Fruit fly (Drosophila melanogaster) whole organism, embryonic: ENCODE data around the gene CG42487.
A peak's percentile ranks its signal among the peaks of the same experiment; 100 is the strongest.

ENCODE experiments used
- Abd-B ChIP-seq: fragments of 200-800 bp; sonication (Bioruptor generic); optimal IDR thresholded peaks from 2 replicates; lab custom pipeline; 2018; ENCODE audit warnings: missing biosample characterization, mild to moderate bottlenecking, missing genetic modification characterization, moderate library complexity
- Antp ChIP-seq: fragments of 200-800 bp; sonication (Bioruptor generic); optimal IDR thresholded peaks from 3 replicates; lab custom pipeline; 2016; ENCODE audit warnings: missing biosample characterization, missing genetic modification characterization
- Bgb ChIP-seq: fragments of 200-800 bp; sonication (Bioruptor generic); IDR thresholded peaks from 2 replicates; pipeline ENCODE4 v1.3.6; 2022; ENCODE audit warnings: missing biosample characterization, missing genetic modification characterization; ENCODE audit not compliant: partially characterized antibody
- C15 ChIP-seq: fragments of 200-800 bp; sonication (Bioruptor generic); IDR thresholded peaks from 3 replicates; pipeline ENCODE4 v1.3.6; 2022; ENCODE audit warnings: missing biosample characterization, missing genetic modification characterization
- CG10209 ChIP-seq: fragments of 200-800 bp; sonication (Bioruptor generic); optimal IDR thresholded peaks from 3 replicates; lab custom pipeline; 2017; ENCODE audit warnings: missing biosample characterization, mild to moderate bottlenecking, missing genetic modification characterization, missing genetic modification reagents
- CG10321 ChIP-seq: fragments of 200-800 bp; sonication (Bioruptor generic); IDR thresholded peaks from 2 replicates; pipeline ENCODE4 v1.3.6; 2022; ENCODE audit warnings: missing biosample characterization, missing genetic modification characterization
- CG10959 ChIP-seq: fragments of 200-800 bp; sonication (Bioruptor generic); IDR thresholded peaks from 2 replicates; pipeline ENCODE4 v1.3.6; 2022; ENCODE audit warnings: missing biosample characterization, missing genetic modification characterization
- CG12104 ChIP-seq: fragments of 200-800 bp; sonication (Bioruptor generic); optimal IDR thresholded peaks from 3 replicates; lab custom pipeline; 2016; ENCODE audit warnings: missing biosample characterization, missing genetic modification characterization
- CG15514 ChIP-seq: fragments of 200-800 bp; sonication (Bioruptor generic); optimal IDR thresholded peaks from 3 replicates; lab custom pipeline; 2017; ENCODE audit warnings: missing biosample characterization, missing genetic modification characterization, mild to moderate bottlenecking, moderate library complexity, missing genetic modification reagents
- CG1602 ChIP-seq: fragments of 200-800 bp; sonication (Bioruptor generic); optimal IDR thresholded peaks from 3 replicates; lab custom pipeline; 2016; ENCODE audit warnings: missing biosample characterization, missing genetic modification characterization
- CG1603 ChIP-seq: fragments of 200-800 bp; sonication (Bioruptor generic); optimal IDR thresholded peaks from 2 replicates; lab custom pipeline; 2019; ENCODE audit warnings: missing biosample characterization, mild to moderate bottlenecking, missing genetic modification characterization, moderate library complexity
- CG16815 ChIP-seq: fragments of 200-800 bp; sonication (Bioruptor generic); optimal IDR thresholded peaks from 3 replicates; lab custom pipeline; 2017; ENCODE audit warnings: missing biosample characterization, mild to moderate bottlenecking, missing genetic modification characterization
- CG17612 ChIP-seq: fragments of 200-800 bp; sonication (Bioruptor generic); IDR thresholded peaks from 2 replicates; pipeline ENCODE4 v1.3.6; 2022; ENCODE audit warnings: missing biosample characterization, missing genetic modification characterization
- CG30020 ChIP-seq: fragments of 200-800 bp; optimal IDR thresholded peaks from 2 replicates; lab custom pipeline; 2019; ENCODE audit warnings: missing biosample characterization, mild to moderate bottlenecking, missing genetic modification characterization, moderate library complexity
- CG30431 ChIP-seq: fragments of 200-800 bp; sonication (Bioruptor generic); optimal IDR thresholded peaks from 2 replicates; lab custom pipeline; 2017; ENCODE audit warnings: missing biosample characterization, missing genetic modification characterization
- CG4820 ChIP-seq: fragments of 200-800 bp; sonication (Bioruptor generic); optimal IDR thresholded peaks from 3 replicates; lab custom pipeline; 2016; ENCODE audit warnings: missing biosample characterization, missing genetic modification characterization
- CG6765 ChIP-seq: fragments of 200-800 bp; sonication (Bioruptor generic); optimal IDR thresholded peaks from 3 replicates; lab custom pipeline; 2017; ENCODE audit warnings: missing biosample characterization, mild to moderate bottlenecking, missing genetic modification characterization
- CG8944 ChIP-seq: fragments of 200-800 bp; sonication (Bioruptor generic); optimal IDR thresholded peaks from 3 replicates; lab custom pipeline; 2016; ENCODE audit warnings: missing biosample characterization, missing genetic modification characterization
- Dll ChIP-seq: fragments of 200-800 bp; sonication (Bioruptor generic); IDR thresholded peaks from 4 replicates; pipeline ENCODE4 v1.3.6; 2022; ENCODE audit warnings: missing biosample characterization, missing genetic modification characterization; ENCODE audit not compliant: partially characterized antibody
- Fer1 ChIP-seq: fragments of 200-800 bp; sonication (Bioruptor generic); optimal IDR thresholded peaks from 2 replicates; lab custom pipeline; 2017; ENCODE audit warnings: missing biosample characterization, mild to moderate bottlenecking, missing genetic modification characterization
- Hand ChIP-seq: fragments of 200-800 bp; sonication (Bioruptor generic); optimal IDR thresholded peaks from 2 replicates; lab custom pipeline; 2017; ENCODE audit warnings: mild to moderate bottlenecking, missing biosample characterization, missing genetic modification reagents, missing genetic modification characterization
- Lim3 ChIP-seq: fragments of 200-800 bp; sonication (Bioruptor generic); IDR thresholded peaks from 2 replicates; pipeline ENCODE4 v1.3.6; 2022; ENCODE audit warnings: missing biosample characterization, missing genetic modification characterization
- Side ChIP-seq: fragments of 200-800 bp; sonication (Bioruptor generic); optimal IDR thresholded peaks from 2 replicates; lab custom pipeline; 2016; ENCODE audit warnings: missing biosample characterization, missing genetic modification characterization
- Spps ChIP-seq: fragments of 200-800 bp; sonication (Bioruptor generic); optimal IDR thresholded peaks from 2 replicates; lab custom pipeline; 2018; ENCODE audit warnings: missing biosample characterization, mild to moderate bottlenecking, missing genetic modification characterization
- ash1 ChIP-seq: fragments of 200-800 bp; sonication (Bioruptor generic); optimal IDR thresholded peaks from 2 replicates; lab custom pipeline; 2018; ENCODE audit warnings: missing biosample characterization, mild to moderate bottlenecking, missing genetic modification characterization
- bcd ChIP-seq: fragments of 200-800 bp; sonication (Bioruptor generic); optimal IDR thresholded peaks from 2 replicates; lab custom pipeline; 2017; ENCODE audit warnings: missing biosample characterization, mild to moderate bottlenecking, missing genetic modification characterization
- bigmax ChIP-seq: fragments of 200-800 bp; sonication (Bioruptor generic); optimal IDR thresholded peaks from 2 replicates; lab custom pipeline; 2018; ENCODE audit warnings: missing biosample characterization, mild to moderate bottlenecking, missing genetic modification characterization
- br ChIP-seq: fragments of >200 bp; optimal IDR thresholded peaks from 2 replicates; lab custom pipeline; 2017
- cas ChIP-seq: fragments of 200-800 bp; sonication (Bioruptor generic); IDR thresholded peaks from 2 replicates; pipeline ENCODE4 v1.3.6; 2022; ENCODE audit warnings: missing biosample characterization, missing genetic modification characterization
- chif ChIP-seq, 2 experiments: fragments of 200-800 bp; sonication (Bioruptor generic); optimal IDR thresholded peaks; 3 replicates each; lab custom pipeline; 2016; ENCODE audit warnings: missing biosample characterization in 2 of 2, missing genetic modification characterization in 2 of 2
- ewg ChIP-seq: fragments of 200-800 bp; sonication (Bioruptor generic); optimal IDR thresholded peaks from 3 replicates; lab custom pipeline; 2017; ENCODE audit warnings: mild to moderate bottlenecking, missing biosample characterization, missing genetic modification reagents, missing genetic modification characterization
- fu2 ChIP-seq: fragments of 200-800 bp; sonication (Bioruptor generic); optimal IDR thresholded peaks from 2 replicates; lab custom pipeline; 2016; ENCODE audit warnings: missing biosample characterization, missing genetic modification characterization
- gfzf ChIP-seq: fragments of 200-800 bp; sonication (Bioruptor generic); optimal IDR thresholded peaks from 2 replicates; lab custom pipeline; 2016; ENCODE audit warnings: missing biosample characterization, mild to moderate bottlenecking, missing genetic modification characterization, moderate library complexity
- gro ChIP-seq: fragments of 200-800 bp; sonication (Bioruptor generic); optimal IDR thresholded peaks from 2 replicates; lab custom pipeline; 2016; ENCODE audit warnings: missing biosample characterization, missing genetic modification characterization
- inv ChIP-seq: fragments of 200-800 bp; sonication (Bioruptor generic); IDR thresholded peaks from 2 replicates; pipeline ENCODE4 v1.3.6; 2022; ENCODE audit warnings: missing biosample characterization, missing genetic modification characterization; ENCODE audit not compliant: partially characterized antibody
- jumu ChIP-seq: fragments of 200-800 bp; sonication (Bioruptor generic); optimal IDR thresholded peaks from 3 replicates; lab custom pipeline; 2016; ENCODE audit warnings: missing biosample characterization, missing genetic modification characterization
- kah ChIP-seq: fragments of 200-800 bp; sonication (Bioruptor generic); optimal IDR thresholded peaks from 2 replicates; lab custom pipeline; 2018; ENCODE audit warnings: missing biosample characterization, mild to moderate bottlenecking, missing genetic modification characterization
- mld ChIP-seq: fragments of 200-800 bp; sonication (Bioruptor generic); IDR thresholded peaks from 3 replicates; pipeline ENCODE4 v1.3.6; 2022; ENCODE audit warnings: missing biosample characterization, missing genetic modification characterization; ENCODE audit not compliant: partially characterized antibody
- nerfin-1 ChIP-seq: fragments of 200-800 bp; sonication (Bioruptor generic); optimal IDR thresholded peaks from 3 replicates; lab custom pipeline; 2019; ENCODE audit warnings: missing biosample characterization, mild to moderate bottlenecking, missing genetic modification characterization, moderate library complexity
- nerfin-2 ChIP-seq: fragments of 200-800 bp; sonication (Bioruptor generic); IDR thresholded peaks from 2 replicates; pipeline ENCODE4 v1.3.6; 2022; ENCODE audit warnings: missing biosample characterization, missing genetic modification characterization; ENCODE audit not compliant: partially characterized antibody
- ranshi ChIP-seq: fragments of 200-800 bp; sonication (Bioruptor generic); IDR thresholded peaks from 2 replicates; pipeline ENCODE4 v1.3.6; 2022; ENCODE audit warnings: missing biosample characterization, missing genetic modification characterization
- salm ChIP-seq: fragments of 200-800 bp; sonication (Bioruptor generic); optimal IDR thresholded peaks from 2 replicates; lab custom pipeline; 2018; ENCODE audit warnings: missing biosample characterization, mild to moderate bottlenecking, missing genetic modification characterization
- scrt ChIP-seq: fragments of 200-800 bp; sonication (Bioruptor generic); optimal IDR thresholded peaks from 2 replicates; lab custom pipeline; 2018; ENCODE audit warnings: missing biosample characterization, mild to moderate bottlenecking, missing genetic modification characterization, moderate library complexity
- shn ChIP-seq: fragments of 200-800 bp; sonication (Bioruptor generic); optimal IDR thresholded peaks from 3 replicates; lab custom pipeline; 2016; ENCODE audit warnings: missing biosample characterization, missing genetic modification characterization
- sim ChIP-seq: fragments of 200-800 bp; sonication (Bioruptor generic); IDR thresholded peaks from 2 replicates; pipeline ENCODE4 v1.3.6; 2022; ENCODE audit warnings: missing biosample characterization, missing genetic modification characterization
- sna ChIP-seq: fragments of 200-800 bp; sonication (Bioruptor generic); IDR thresholded peaks from 2 replicates; pipeline ENCODE4 v1.3.6; 2022; ENCODE audit warnings: missing biosample characterization, missing genetic modification characterization; ENCODE audit not compliant: partially characterized antibody
- sug ChIP-seq: fragments of 200-800 bp; optimal IDR thresholded peaks from 2 replicates; lab custom pipeline; 2019; ENCODE audit warnings: missing biosample characterization, mild to moderate bottlenecking, missing genetic modification characterization, moderate library complexity
- toy ChIP-seq: fragments of 200-800 bp; sonication (Bioruptor generic); IDR thresholded peaks from 2 replicates; pipeline ENCODE4 v1.3.6; 2022; ENCODE audit warnings: missing biosample characterization, missing genetic modification characterization
- vvl ChIP-seq: fragments of 200-800 bp; sonication (Bioruptor generic); IDR thresholded peaks from 2 replicates; pipeline ENCODE4 v1.3.6; 2022; ENCODE audit warnings: missing biosample characterization, missing genetic modification characterization
- wek ChIP-seq: fragments of 200-800 bp; sonication (Bioruptor generic); optimal IDR thresholded peaks from 3 replicates; lab custom pipeline; 2018; ENCODE audit warnings: missing biosample characterization, mild to moderate bottlenecking, missing genetic modification characterization, moderate library complexity

Gene CG42487

dm6 chr3R:27948421-27948906 is 10.6 kb downstream of the CG42487 start, which contains the start of gene Gp93 (continued):
- TF ChIP-seq Spps (peak; percentile 8), gro (GFP tag; lab: Kevin White, UChicago) (no peak), br (no peak), Hand (GFP tag; lab: Kevin White, UChicago) (peak; percentile 19), CG30020 (tag; lab: Kevin White, UChicago) (peak; percentile 47), CG1603 (tag; lab: Kevin White, UChicago) (peak; percentile 35), CG8944 (GFP tag; lab: Kevin White, UChicago) (no peak), salm (no peak), CG4820 (peak; percentile 29), ewg (GFP tag; lab: Kevin White, UChicago) (no peak), CG12104 (GFP tag; lab: Kevin White, UChicago) (no peak), CG10321 (GFP tag; lab: Robert Waterston, UW) (peak; percentile 33; the same call in 1 of the 2 replicates), Fer1 (GFP tag; lab: Kevin White, UChicago) (peak; percentile 39), CG10959 (GFP tag; lab: Robert Waterston, UW) (no peak), nerfin-2 (GFP tag; lab: Robert Waterston, UW) (no peak), jumu (GFP tag; lab: Kevin White, UChicago) (no peak), toy (GFP tag; lab: Robert Waterston, UW) (no peak), CG15514 (GFP tag; lab: Kevin White, UChicago) (peak; percentile 13), chif (GFP tag; optimal IDR thresholded peaks at IDR 0.05; lab: Kevin White, UChicago) (peak; percentile 28 to 36), ash1 (GFP tag; lab: Kevin White, UChicago) (no peak), CG17612 (GFP tag; lab: Robert Waterston, UW) (peak; percentile 48; the same call in 1 of the 2 replicates), cas (GFP tag; lab: Robert Waterston, UW) (0 out of 2 replicates have a peak, but pooled peaks have one; percentile 6), ranshi (GFP tag; lab: Robert Waterston, UW) (0 out of 2 replicates have a peak, but pooled peaks have one; percentile 12), Abd-B (GFP tag; lab: Kevin White, UChicago) (peak; percentile 61), CG10209 (GFP tag; lab: Kevin White, UChicago) (no peak), Bgb (0 out of 2 replicates have a peak, but pooled peaks have one; percentile 20), C15 (GFP tag; lab: Robert Waterston, UW) (no peak), scrt (GFP tag; lab: Kevin White, UChicago) (no peak), kah (GFP tag; lab: Kevin White, UChicago) (no peak), shn (no peak), gfzf (GFP tag; lab: Kevin White, UChicago) (peak; percentile 67), CG6765 (peak; percentile 34), inv (GFP tag; lab: Robert Waterston, UW) (no peak), CG1602 (GFP tag; lab: Kevin White, UChicago) (peak; percentile 68), CG16815 (GFP tag; lab: Kevin White, UChicago) (peak; percentile 30), sim (GFP tag; lab: Robert Waterston, UW) (no peak), Lim3 (GFP tag; lab: Robert Waterston, UW) (no peak), vvl (GFP tag; lab: Robert Waterston, UW) (peak; percentile 73), wek (GFP tag; lab: Kevin White, UChicago) (no peak), nerfin-1 (tag; lab: Kevin White, UChicago) (no peak), bigmax (GFP tag; lab: Kevin White, UChicago) (peak; percentile 71), Antp (GFP tag; lab: Kevin White, UChicago) (peak; percentile 21), bcd (peak; percentile 38), mld (no peak), sna (no peak), fu2 (GFP tag; lab: Kevin White, UChicago) (no peak), sug (peak; percentile 42), Dll (GFP tag; lab: Robert Waterston, UW) (0 out of 4 replicates have a peak, but pooled peaks have one; percentile 49), Side (no peak), CG30431 (GFP tag; lab: Kevin White, UChicago) (peak; percentile 29)
